Fruit fly (Drosophila melanogaster): ENCODE data around the gene eff.

Gene eff

DNA sequence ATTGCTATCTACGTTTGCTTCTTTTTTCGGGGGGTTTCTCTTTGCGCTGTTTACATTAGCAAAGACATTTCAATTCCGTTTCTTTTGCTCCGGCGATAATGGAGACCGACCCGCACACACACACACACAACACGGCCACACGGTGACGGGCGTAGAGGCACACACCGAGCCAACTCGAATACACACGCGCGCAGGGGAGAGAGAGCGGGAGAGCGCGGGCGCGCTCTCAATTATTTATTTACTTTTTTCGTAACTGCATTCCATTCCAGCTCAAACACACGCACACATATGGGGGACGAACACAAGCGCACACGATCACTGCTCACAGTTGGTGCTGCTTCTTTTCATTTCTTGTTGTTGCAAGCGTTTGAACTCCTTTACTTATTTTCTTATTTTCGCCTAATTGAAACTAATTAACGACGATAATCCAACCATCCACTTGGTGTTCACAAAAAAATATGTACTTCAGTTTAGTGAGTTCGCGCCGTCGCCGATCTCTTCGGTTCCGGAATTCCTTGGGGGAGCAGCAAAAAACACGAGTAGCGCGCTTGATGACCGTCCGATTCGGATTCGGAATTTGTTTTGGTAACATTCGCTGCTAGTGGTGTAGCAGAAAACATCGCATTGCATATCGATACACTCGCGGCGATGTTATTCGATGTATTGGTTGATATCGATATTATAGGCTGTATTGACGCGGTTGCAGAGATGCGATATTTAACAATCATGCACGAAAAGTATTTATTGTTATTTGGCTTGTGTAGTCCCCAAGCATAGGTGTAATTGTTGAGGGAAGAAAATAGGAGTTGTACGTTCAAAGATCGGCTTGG is 17.2 kb downstream of the eff start, which contains the start of gene kibra (continued):
- TF ChIP-seq nerfin-2 (GFP tag; IDR thresholded peaks at IDR 0.05; ENCODE audit: partially characterized antibody) (no peak), z (GFP tag; IDR thresholded peaks at IDR 0.05) (no peak), abd-A (tag; optimal IDR thresholded peaks at IDR 0.05) (peak; percentile 55), CG12659 (GFP tag; optimal IDR thresholded peaks at IDR 0.05) (peak; percentile 79), CG17912 (GFP tag; optimal IDR thresholded peaks at IDR 0.05) (peak; percentile 56), CG11560 (tag; IDR thresholded peaks at IDR 0.05) (no peak), seq (GFP tag; IDR thresholded peaks at IDR 0.05) (no peak), Deaf1 (tag; optimal IDR thresholded peaks at IDR 0.05) (peak; percentile 88), salm (tag; optimal IDR thresholded peaks at IDR 0.05) (peak; percentile 40), CG4360 (GFP tag; IDR thresholded peaks at IDR 0.05) (no peak), ssp (GFP tag; IDR thresholded peaks at IDR 0.05) (no peak), CG6254 (GFP tag; optimal IDR thresholded peaks at IDR 0.05) (peak; percentile 23), CG18262 (tag; optimal IDR thresholded peaks at IDR 0.05) (peak; percentile 44), Awh (GFP tag; IDR thresholded peaks at IDR 0.05) (no peak), Ets97D (GFP tag; optimal IDR thresholded peaks at IDR 0.05) (peak; percentile 83), CG34224 (GFP tag; IDR thresholded peaks at IDR 0.05; ENCODE audit: partially characterized antibody) (no peak), CG11696 (GFP tag; IDR thresholded peaks at IDR 0.05) (no peak), Oaz (GFP tag; IDR thresholded peaks at IDR 0.05) (no peak), CG8359 (GFP tag; optimal IDR thresholded peaks at IDR 0.05; ENCODE audit: borderline replicate concordance) (no peak), trh (GFP tag; optimal IDR thresholded peaks at IDR 0.05) (peak; percentile 30), cwo (GFP tag; optimal IDR thresholded peaks at IDR 0.05) (peak; percentile 9), Meics (GFP tag; optimal IDR thresholded peaks at IDR 0.05) (peak; percentile 59), CG17186 (GFP tag; optimal IDR thresholded peaks at IDR 0.05) (peak; percentile 78), CG9797 (GFP tag; optimal IDR thresholded peaks at IDR 0.05) (peak; percentile 76), CG2712 (tag; optimal IDR thresholded peaks at IDR 0.05) (peak; percentile 73), Usf (GFP tag; optimal IDR thresholded peaks at IDR 0.05) (no peak), disco-r (GFP tag; optimal IDR thresholded peaks at IDR 0.05) (no peak), CG4707 (GFP tag; optimal IDR thresholded peaks at IDR 0.05) (no peak), HLH4C (GFP tag; IDR thresholded peaks at IDR 0.05; ENCODE audit: partially characterized antibody) (no peak), CG34422 (GFP tag; IDR thresholded peaks at IDR 0.05) (no peak), CG2678 (tag; optimal IDR thresholded peaks at IDR 0.05) (peak; percentile 63), CG15514 (GFP tag; optimal IDR thresholded peaks at IDR 0.05) (peak; percentile 100), Fer2 (tag; optimal IDR thresholded peaks at IDR 0.05) (peak; percentile 39), rib (GFP tag; IDR thresholded peaks at IDR 0.05) (no peak), CG14710 (tag; optimal IDR thresholded peaks at IDR 0.05) (peak; percentile 90), ase (GFP tag; IDR thresholded peaks at IDR 0.05) (no peak), fd96Cb (tag; optimal IDR thresholded peaks at IDR 0.05) (peak; percentile 64), gsb (GFP tag; IDR thresholded peaks at IDR 0.05) (no peak), CG14014 (GFP tag; IDR thresholded peaks at IDR 0.05) (no peak), CG9932 (GFP tag; IDR thresholded peaks at IDR 0.05) (no peak), lab (GFP tag; optimal IDR thresholded peaks at IDR 0.05) (peak; percentile 77), Blimp-1 (GFP tag; optimal IDR thresholded peaks at IDR 0.05) (peak; percentile 71), pnt (GFP tag; optimal IDR thresholded peaks at IDR 0.05) (peak; percentile 79), repo (GFP tag; optimal IDR thresholded peaks at IDR 0.05) (peak; percentile 69), lbe (GFP tag; optimal IDR thresholded peaks at IDR 0.05) (peak; percentile 17), Atf3 (GFP tag; optimal IDR thresholded peaks at IDR 0.05) (peak; percentile 30), croc (GFP tag; conservative IDR thresholded peaks at IDR 0.05) (peak; percentile 35; the same call in 1 of the 3 replicates), Ets65A (GFP tag) (peak; percentile 97), otp (GFP tag; IDR thresholded peaks at IDR 0.05) (no peak)

All from whole organism, embryonic.